Worm (Caenorhabditis elegans) whole organism, midembryonic: ENCODE results near the gene sdz-1.

Source experiments
- T22C8.4 ChIP-seq: fragments of 200-800 bp; sonication (Bioruptor generic); IDR thresholded peaks from 2 replicates; pipeline ENCODE4 v1.3.6; 2022; ENCODE audit warnings: missing genetic modification characterization, missing compliant biosample characterization
- flt-1 ChIP-seq: fragments of 200-800 bp; sonication (Bioruptor generic); IDR thresholded peaks from 2 replicates; pipeline ENCODE4 v1.3.6; 2022; ENCODE audit warnings: missing genetic modification characterization, missing compliant biosample characterization
- klf-2 ChIP-seq: fragments of 200-800 bp; sonication (Bioruptor generic); conservative IDR thresholded peaks from 2 replicates; pipeline ENCODE4 v1.3.6; 2022; ENCODE audit warnings: missing genetic modification reagents, missing genetic modification characterization, missing compliant biosample characterization
- med-1 ChIP-seq: sonication (generic microtip); optimal IDR thresholded peaks from 2 replicates; lab custom pipeline; 2017; ENCODE audit warnings: missing genetic modification characterization, mild to moderate bottlenecking, missing compliant biosample characterization, antibody characterized with exemption, missing genetic modification reagents; ENCODE audit not compliant: insufficient read depth
- ref-1 ChIP-seq: fragments of 200-800 bp; sonication (Bioruptor generic); conservative IDR thresholded peaks from 2 replicates; pipeline ENCODE4 v1.3.6; 2022; ENCODE audit warnings: missing genetic modification reagents, missing genetic modification characterization, missing compliant biosample characterization
- tab-1 ChIP-seq: fragments of 200-800 bp; sonication (Bioruptor generic); IDR thresholded peaks from 2 replicates; pipeline ENCODE4 v1.3.6; 2022; ENCODE audit warnings: missing genetic modification characterization, missing compliant biosample characterization
- ztf-23 ChIP-seq: fragments of 200-800 bp; sonication (Bioruptor generic); IDR thresholded peaks from 2 replicates; pipeline ENCODE4 v1.3.6; 2022; ENCODE audit warnings: missing genetic modification reagents, missing genetic modification characterization, missing compliant biosample characterization
- ztf-29 ChIP-seq: fragments of 200-800 bp; sonication (Bioruptor generic); IDR thresholded peaks from 2 replicates; pipeline ENCODE4 v1.3.6; 2022; ENCODE audit warnings: missing genetic modification reagents, missing genetic modification characterization, missing compliant biosample characterization

- TF ChIP-seq ztf-23 (GFP tag; lab: Robert Waterston, UW) (no peak), ref-1 (GFP tag; lab: Robert Waterston, UW) (no peak), flt-1 (GFP tag; lab: Robert Waterston, UW) (no peak), ztf-29 (GFP tag; lab: Robert Waterston, UW) (no peak), med-1 (no peak), tab-1 (GFP tag; lab: Robert Waterston, UW) (no peak), klf-2 (GFP tag; lab: Robert Waterston, UW) (no peak), T22C8.4 (GFP tag; lab: Robert Waterston, UW) (no peak)
Measured at ce11 chrIII:8709735-8710134, 9.6 kb upstream of the sdz-1 start.
